Fruit fly (Drosophila melanogaster): ENCODE results near the gene mnb.

The mnb gene

DNA sequence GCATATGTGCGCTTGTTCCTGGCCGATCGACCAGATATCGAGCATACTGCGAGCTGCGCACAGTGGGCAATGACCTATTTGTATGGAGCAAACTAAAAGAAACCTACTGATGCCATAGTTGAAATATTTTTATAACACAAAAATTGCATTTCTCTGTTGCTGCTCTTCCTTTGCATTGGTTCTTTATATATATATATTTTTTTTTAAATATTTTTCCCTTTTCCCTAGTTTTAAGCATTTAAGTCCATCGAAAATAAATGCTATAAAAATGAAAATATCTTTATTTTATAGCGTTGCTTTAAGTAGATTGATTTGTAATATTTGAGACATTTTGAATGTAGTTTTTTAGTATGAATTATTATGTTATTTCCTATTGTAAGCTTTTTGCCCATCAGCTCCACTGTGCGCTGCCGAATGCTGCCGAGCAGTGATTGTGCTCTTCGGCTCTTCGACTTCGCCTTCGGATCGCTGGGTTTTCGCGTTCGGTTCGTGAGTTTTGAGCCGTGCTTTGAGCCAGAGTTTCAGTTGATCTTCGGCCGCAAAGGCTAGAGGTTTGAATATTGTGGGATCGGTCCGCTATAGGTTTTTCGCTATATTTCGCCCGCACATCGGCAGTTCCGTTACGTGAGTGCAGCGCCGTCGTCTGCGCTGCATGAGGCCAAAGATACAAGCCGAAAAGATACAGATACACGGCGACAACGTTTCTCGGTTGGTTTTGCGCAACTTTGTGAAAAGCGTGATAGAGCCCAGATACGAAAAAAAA, 24.1 kb upstream of the mnb start, which contains the start of gene CG6847 (continued):
- TF ChIP-seq CG31224 (GFP tag; IDR thresholded peaks at IDR 0.05), result no peak; the same call in 1 of the 2 replicates
- TF ChIP-seq Deaf1 (tag; optimal IDR thresholded peaks at IDR 0.05), result peak; percentile 98
- TF ChIP-seq H15 (GFP tag; IDR thresholded peaks at IDR 0.05), result no peak
- no peak for TF ChIP-seq NK7.1 (GFP tag; optimal IDR thresholded peaks at IDR 0.05)
- TF ChIP-seq ttk (GFP tag; IDR thresholded peaks at IDR 0.05), result peak; percentile 42; the same call in 1 of the 2 replicates
- no peak for TF ChIP-seq CG4360 (GFP tag; IDR thresholded peaks at IDR 0.05)
- peak; percentile 49 for TF ChIP-seq CG10431 (GFP tag; optimal IDR thresholded peaks at IDR 0.05)
- TF ChIP-seq CG2889 (GFP tag; IDR thresholded peaks at IDR 0.05), result no peak
- no peak for TF ChIP-seq fu2 (GFP tag; optimal IDR thresholded peaks at IDR 0.05)
- peak; percentile 27 for TF ChIP-seq tx (GFP tag; optimal IDR thresholded peaks at IDR 0.05)
- peak; percentile 10 for TF ChIP-seq cato (GFP tag; optimal IDR thresholded peaks at IDR 0.05; ENCODE audit: borderline replicate concordance)
- TF ChIP-seq CG31441 (GFP tag; IDR thresholded peaks at IDR 0.05), result peak; percentile 79
- TF ChIP-seq sc (optimal IDR thresholded peaks at IDR 0.05), result no peak
- TF ChIP-seq sc (GFP tag; optimal IDR thresholded peaks at IDR 0.05), result peak; percentile 64
- peak; percentile 26 for TF ChIP-seq CG3407 (GFP tag; optimal IDR thresholded peaks at IDR 0.05)
- peak; percentile 83 for TF ChIP-seq Oli (tag; optimal IDR thresholded peaks at IDR 0.05)
- 0 out of 2 replicates have a peak, but pooled peaks have one; percentile 31 for TF ChIP-seq CG17328 (GFP tag; IDR thresholded peaks at IDR 0.05)
- peak; percentile 72 for TF ChIP-seq Xbp1 (GFP tag; optimal IDR thresholded peaks at IDR 0.05)
- no peak for TF ChIP-seq CG15011 (GFP tag; optimal IDR thresholded peaks at IDR 0.05)
- peak; percentile 16 for TF ChIP-seq pnt (GFP tag; optimal IDR thresholded peaks at IDR 0.05)
- no peak for TF ChIP-seq CG9876 (GFP tag; optimal IDR thresholded peaks at IDR 0.05)
- peak; percentile 31 for TF ChIP-seq CG14710 (tag; optimal IDR thresholded peaks at IDR 0.05)
- no peak for TF ChIP-seq en (GFP tag; optimal IDR thresholded peaks at IDR 0.05)
- TF ChIP-seq YL-1 (GFP tag; optimal IDR thresholded peaks at IDR 0.05), result peak; percentile 25
- TF ChIP-seq danr (GFP tag; IDR thresholded peaks at IDR 0.05), result 0 out of 2 replicates have a peak, but pooled peaks have one; percentile 25
- TF ChIP-seq CG13775 (GFP tag; optimal IDR thresholded peaks at IDR 0.05), result peak; percentile 70
- peak; percentile 52 for TF ChIP-seq org-1 (GFP tag; optimal IDR thresholded peaks at IDR 0.05)
- TF ChIP-seq yki (optimal IDR thresholded peaks at IDR 0.05), result no peak
- TF ChIP-seq wor (GFP tag; IDR thresholded peaks at IDR 0.05), result peak; percentile 41; the same call in 1 of the 2 replicates
- no peak for TF ChIP-seq CG14860 (GFP tag; IDR thresholded peaks at IDR 0.05; ENCODE audit: partially characterized antibody)
- TF ChIP-seq CG16815 (GFP tag; optimal IDR thresholded peaks at IDR 0.05), result peak; percentile 69
- TF ChIP-seq h (optimal IDR thresholded peaks at IDR 0.05), result no peak
- TF ChIP-seq CG11560 (tag; IDR thresholded peaks at IDR 0.05), result no peak
- TF ChIP-seq Doc2 (GFP tag; IDR thresholded peaks at IDR 0.05), result no peak
- TF ChIP-seq BtbVII (GFP tag; optimal IDR thresholded peaks at IDR 0.05), result no peak
- peak; percentile 8 for TF ChIP-seq CG4617 (GFP tag; optimal IDR thresholded peaks at IDR 0.05; ENCODE audit: borderline replicate concordance)
- TF ChIP-seq amos (GFP tag; IDR thresholded peaks at IDR 0.05; ENCODE audit: partially characterized antibody), result peak; percentile 26; the same call in 1 of the 2 replicates
- no peak for TF ChIP-seq MESR4 (GFP tag; optimal IDR thresholded peaks at IDR 0.05)
- peak; percentile 15 for TF ChIP-seq CG12219 (GFP tag; optimal IDR thresholded peaks at IDR 0.05)
- peak; percentile 17; the same call in 1 of the 2 replicates for TF ChIP-seq Ada2b (GFP tag; IDR thresholded peaks at IDR 0.05)
- TF ChIP-seq CG4404 (GFP tag; IDR thresholded peaks at IDR 0.05), result peak; percentile 46; the same call in 1 of the 2 replicates
- TF ChIP-seq D (optimal IDR thresholded peaks at IDR 0.05), result no peak
- peak; percentile 54 for TF ChIP-seq D (GFP tag; optimal IDR thresholded peaks at IDR 0.05)
- peak; percentile 39; the same call in 1 of the 2 replicates for TF ChIP-seq CG32767 (GFP tag; IDR thresholded peaks at IDR 0.05)
- peak; percentile 77 for TF ChIP-seq Sox102F (GFP tag; optimal IDR thresholded peaks at IDR 0.05)
- TF ChIP-seq lmd (GFP tag; IDR thresholded peaks at IDR 0.05), result peak; percentile 60
- no peak for TF ChIP-seq CG13624 (GFP tag; optimal IDR thresholded peaks at IDR 0.05)
- peak; percentile 7 for TF ChIP-seq Six4 (GFP tag; optimal IDR thresholded peaks at IDR 0.05)
- TF ChIP-seq wdn (GFP tag; IDR thresholded peaks at IDR 0.05), result 0 out of 2 replicates have a peak, but pooled peaks have one; percentile 21
- TF ChIP-seq ci (GFP tag; IDR thresholded peaks at IDR 0.05), result 0 out of 3 replicates have a peak, but pooled peaks have one; percentile 47
- peak; percentile 65 for TF ChIP-seq CG30431 (GFP tag; optimal IDR thresholded peaks at IDR 0.05)

Data from whole organism, embryonic.